Fruit fly (Drosophila melanogaster): ENCODE data around the gene Pvf3.

Gene Pvf3

DNA sequence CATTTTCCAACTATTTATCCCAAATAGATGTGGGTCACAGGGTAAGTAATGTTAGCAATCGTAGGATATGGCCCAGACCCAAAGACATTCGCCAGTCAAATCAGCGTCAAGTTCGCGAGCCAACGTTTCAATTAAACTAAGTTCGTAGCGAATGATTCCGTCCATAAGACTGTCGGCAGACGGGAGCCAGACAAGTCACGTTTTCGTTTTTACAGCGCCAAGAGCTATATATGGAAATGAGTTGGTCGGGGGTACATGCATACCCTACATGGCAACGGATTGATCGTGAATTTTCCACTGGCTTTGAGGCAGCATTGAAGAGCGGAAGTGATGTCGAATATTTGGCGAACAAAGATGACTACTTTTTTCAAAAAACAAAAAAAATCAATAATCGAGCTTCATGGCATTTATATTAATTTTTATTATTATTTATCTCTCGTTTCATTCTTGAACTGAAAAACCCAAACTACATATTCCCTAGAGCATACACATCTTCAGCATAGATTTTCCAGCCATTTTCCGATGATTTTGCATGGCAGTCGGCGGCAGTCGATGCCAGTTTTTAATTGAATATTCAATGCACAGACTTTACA, 39.8 kb downstream of the Pvf3 start:
- TF ChIP-seq dsx (GFP tag; optimal IDR thresholded peaks at IDR 0.05; ENCODE audit: poor library complexity, severe bottlenecking) = no peak
- no peak for TF ChIP-seq achi (GFP tag; optimal IDR thresholded peaks at IDR 0.05)
- no peak for TF ChIP-seq spab (GFP tag; optimal IDR thresholded peaks at IDR 0.05)
- TF ChIP-seq OdsH (GFP tag; optimal IDR thresholded peaks at IDR 0.05) = no peak
- TF ChIP-seq Eip75B (GFP tag; optimal IDR thresholded peaks at IDR 0.05) = no peak
- no peak for TF ChIP-seq Ets96B (tag; optimal IDR thresholded peaks at IDR 0.05)
- TF ChIP-seq CG6854 (GFP tag; optimal IDR thresholded peaks at IDR 0.05) = no peak
- TF ChIP-seq vri (GFP tag; optimal IDR thresholded peaks at IDR 0.05) = no peak
- peak; percentile 27; the same call in 1 of the 2 replicates for TF ChIP-seq CG15336 (GFP tag; IDR thresholded peaks at IDR 0.05)
- TF ChIP-seq CG34406 (GFP tag; optimal IDR thresholded peaks at IDR 0.05) = no peak
- TF ChIP-seq esn (GFP tag; optimal IDR thresholded peaks at IDR 0.05) = no peak
- TF ChIP-seq CG16779 (tag; optimal IDR thresholded peaks at IDR 0.05) = no peak
- no peak for TF ChIP-seq Sox14 (GFP tag; optimal IDR thresholded peaks at IDR 0.05)
- TF ChIP-seq Hr38 (GFP tag; optimal IDR thresholded peaks at IDR 0.05) = no peak
- no peak for TF ChIP-seq CG3032 (tag; optimal IDR thresholded peaks at IDR 0.05)
- TF ChIP-seq CG6792 (GFP tag; optimal IDR thresholded peaks at IDR 0.05) = no peak
- peak; percentile 16 for TF ChIP-seq CG4318 (GFP tag; optimal IDR thresholded peaks at IDR 0.05)
- TF ChIP-seq CG31627 (GFP tag; optimal IDR thresholded peaks at IDR 0.05) = no peak
- TF ChIP-seq Met (GFP tag; optimal IDR thresholded peaks at IDR 0.05) = no peak
- peak; percentile 23 for TF ChIP-seq Lpt (GFP tag; optimal IDR thresholded peaks at IDR 0.05)
- no peak for TF ChIP-seq CG6163 (GFP tag; IDR thresholded peaks at IDR 0.05)
- TF ChIP-seq Blimp-1 (GFP tag; optimal IDR thresholded peaks at IDR 0.05) = no peak
- TF ChIP-seq salr (GFP tag; optimal IDR thresholded peaks at IDR 0.05) = peak in 1 of 2 experiments; percentile 11
- TF ChIP-seq lz (GFP tag; optimal IDR thresholded peaks at IDR 0.05) = no peak
- no peak for TF ChIP-seq CG1621 (tag; optimal IDR thresholded peaks at IDR 0.05)
- no peak for TF ChIP-seq Sox15 (GFP tag; optimal IDR thresholded peaks at IDR 0.05)
- no peak for TF ChIP-seq CG11902 (GFP tag; optimal IDR thresholded peaks at IDR 0.05)
- no peak for TF ChIP-seq fkh (GFP tag; optimal IDR thresholded peaks at IDR 0.05)
- no peak for TF ChIP-seq cyc (GFP tag; optimal IDR thresholded peaks at IDR 0.05)
- no peak for TF ChIP-seq fd85E (GFP tag; optimal IDR thresholded peaks at IDR 0.05)
- no peak for TF ChIP-seq Smox (GFP tag; optimal IDR thresholded peaks at IDR 0.05)
- no peak for TF ChIP-seq CG10631 (GFP tag; optimal IDR thresholded peaks at IDR 0.05)
- TF ChIP-seq Sox102F (GFP tag; optimal IDR thresholded peaks at IDR 0.05) = no peak
- TF ChIP-seq dac (GFP tag; optimal IDR thresholded peaks at IDR 0.05) = no peak
- TF ChIP-seq CG6276 (GFP tag; optimal IDR thresholded peaks at IDR 0.05) = no peak
- 0 out of 3 replicates have a peak, but pooled peaks have one; percentile 14 for TF ChIP-seq CG8119 (GFP tag; IDR thresholded peaks at IDR 0.05)
- no peak for TF ChIP-seq Gug (GFP tag; IDR thresholded peaks at IDR 0.05)
- peak; percentile 64 for TF ChIP-seq Hr4 (GFP tag; optimal IDR thresholded peaks at IDR 0.05)
- no peak for TF ChIP-seq fd59A (GFP tag; optimal IDR thresholded peaks at IDR 0.05)
- no peak for TF ChIP-seq Hr39 (GFP tag; optimal IDR thresholded peaks at IDR 0.05)
- TF ChIP-seq CG8632 (GFP tag; optimal IDR thresholded peaks at IDR 0.05) = no peak
- no peak for TF ChIP-seq ss (GFP tag; optimal IDR thresholded peaks at IDR 0.05)
- TF ChIP-seq CG11762 (GFP tag; optimal IDR thresholded peaks at IDR 0.05; ENCODE audit: insufficient read depth) = no peak
- no peak for TF ChIP-seq CG10669 (GFP tag; optimal IDR thresholded peaks at IDR 0.05)
- TF ChIP-seq CG8319 (GFP tag; optimal IDR thresholded peaks at IDR 0.05) = no peak
- TF ChIP-seq acj6 (GFP tag; optimal IDR thresholded peaks at IDR 0.05) = peak; percentile 21
- TF ChIP-seq topi (GFP tag; optimal IDR thresholded peaks at IDR 0.05) = no peak
- no peak for TF ChIP-seq net (GFP tag; optimal IDR thresholded peaks at IDR 0.05)
- no peak for TF ChIP-seq CG6808 (GFP tag; optimal IDR thresholded peaks at IDR 0.05)
- no peak for TF ChIP-seq CG3919 (GFP tag; optimal IDR thresholded peaks at IDR 0.05)
- no peak for TF ChIP-seq svp (GFP tag)
- peak; percentile 62 for TF ChIP-seq CG32006 (GFP tag; optimal IDR thresholded peaks at IDR 0.05)
